Worm (Caenorhabditis elegans) whole organism, L3 larva: ENCODE data around the gene C56E6.2.

Experiments used
- ZK546.5 ChIP-seq: sonication (generic microtip); optimal IDR thresholded peaks from 2 replicates; lab custom pipeline; 2017; ENCODE audit warnings: missing biosample characterization, missing genetic modification characterization
- ceh-28 ChIP-seq: fragments of 150-350 bp; optimal IDR thresholded peaks from 2 replicates; lab custom pipeline; 2014; ENCODE audit warnings: missing biosample characterization, missing genetic modification reagents, missing genetic modification characterization
- elt-1 ChIP-seq: fragments of 150-350 bp; optimal IDR thresholded peaks from 2 replicates; lab custom pipeline; 2014; ENCODE audit warnings: missing biosample characterization, missing genetic modification characterization
- elt-2 ChIP-seq: sonication (generic microtip); optimal IDR thresholded peaks from 2 replicates; lab custom pipeline; 2016; ENCODE audit warnings: missing genetic modification reagents, mild to moderate bottlenecking, missing genetic modification characterization, missing compliant biosample characterization
- mdl-1 ChIP-seq: fragments of 150-350 bp; optimal IDR thresholded peaks from 2 replicates; lab custom pipeline; 2014; ENCODE audit warnings: missing biosample characterization, missing genetic modification characterization
- nhr-23 ChIP-seq: fragments of 150-350 bp; optimal IDR thresholded peaks from 2 replicates; lab custom pipeline; 2014; ENCODE audit warnings: missing biosample characterization, missing genetic modification reagents, missing genetic modification characterization
- nhr-76 ChIP-seq: fragments of 150-350 bp; sonication (generic microtip); optimal IDR thresholded peaks from 5 replicates; lab custom pipeline; 2014; ENCODE audit warnings: missing biosample characterization, missing genetic modification characterization
- snpc-4 ChIP-seq: fragments of 150-350 bp; optimal IDR thresholded peaks from 2 replicates; lab custom pipeline; 2014; ENCODE audit warnings: missing biosample characterization, missing genetic modification characterization
- zag-1 ChIP-seq: fragments of 150-350 bp; optimal IDR thresholded peaks from 2 replicates; lab custom pipeline; 2014; ENCODE audit warnings: missing biosample characterization, missing genetic modification characterization

- TF ChIP-seq elt-2 (tag; lab: Kevin White, UChicago) (no peak), ZK546.5 (tag; lab: Kevin White, UChicago) (no peak), mdl-1 (no peak), snpc-4 (tag; lab: Kevin White, UChicago) (no peak), nhr-23 (no peak), elt-1 (tag; lab: Kevin White, UChicago) (no peak), zag-1 (no peak), ceh-28 (no peak), nhr-76 (tag; lab: Kevin White, UChicago) (no peak)
Measured at ce11 chrII:6513911-6514310, 10.8 kb upstream of the C56E6.2 start, which contains the start of gene R05G9R.1.
